Worm (Caenorhabditis elegans): ENCODE data around the gene lgc-44.

Gene lgc-44

DNA sequence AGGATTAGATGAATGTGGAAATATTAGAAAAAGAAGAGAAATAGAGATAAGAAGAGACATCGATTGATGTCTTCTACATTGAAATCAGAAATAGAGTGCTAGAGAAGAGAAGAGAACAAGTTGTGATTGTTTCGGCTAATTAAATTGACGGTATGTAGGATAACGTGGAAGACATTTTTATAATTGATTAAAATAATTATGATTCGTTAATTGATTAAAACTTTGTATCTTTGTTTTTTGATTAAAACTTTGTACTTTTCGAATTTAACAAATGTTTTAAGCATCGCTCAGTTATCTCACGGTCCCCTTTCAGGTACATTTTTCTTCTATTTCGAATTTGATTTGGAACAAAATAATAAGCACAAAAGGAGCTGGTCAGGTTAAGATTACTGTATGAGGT is at the start of gene lgc-44:
Gene lgc-44 (minus strand): TSS at position 101 of the 400 bp plus-strand sequence.
- TF ChIP-seq elt-1 (tag; optimal IDR thresholded peaks at IDR 0.05; ENCODE audit: borderline replicate concordance, insufficient read depth) (no peak), ceh-83 (GFP tag; optimal IDR thresholded peaks at IDR 0.05) (no peak), hlh-1 (tag; optimal IDR thresholded peaks at IDR 0.05) (no peak), flh-1 (GFP tag; optimal IDR thresholded peaks at IDR 0.05) (no peak), sptf-1 (tag; optimal IDR thresholded peaks at IDR 0.05) (no peak), sem-2 (GFP tag; optimal IDR thresholded peaks at IDR 0.05) (no peak), M03D4.4 (tag; optimal IDR thresholded peaks at IDR 0.05) (no peak), mls-2 (tag; optimal IDR thresholded peaks at IDR 0.05) (no peak), ces-1 (GFP tag; optimal IDR thresholded peaks at IDR 0.05) (no peak), mab-5 (tag; optimal IDR thresholded peaks at IDR 0.05) (no peak), tbx-8 (GFP tag; optimal IDR thresholded peaks at IDR 0.05) (no peak), nhr-2 (tag; optimal IDR thresholded peaks at IDR 0.05) (no peak), lin-32 (GFP tag; optimal IDR thresholded peaks at IDR 0.05) (no peak), unc-62 (GFP tag; optimal IDR thresholded peaks at IDR 0.05) (no peak), nhr-76 (tag; optimal IDR thresholded peaks at IDR 0.05) (no peak), ham-2 (GFP tag; optimal IDR thresholded peaks at IDR 0.05) (no peak), lsy-2 (tag; optimal IDR thresholded peaks at IDR 0.05) (no peak), pha-4 (tag; optimal IDR thresholded peaks at IDR 0.05) (no peak)

DNA sequence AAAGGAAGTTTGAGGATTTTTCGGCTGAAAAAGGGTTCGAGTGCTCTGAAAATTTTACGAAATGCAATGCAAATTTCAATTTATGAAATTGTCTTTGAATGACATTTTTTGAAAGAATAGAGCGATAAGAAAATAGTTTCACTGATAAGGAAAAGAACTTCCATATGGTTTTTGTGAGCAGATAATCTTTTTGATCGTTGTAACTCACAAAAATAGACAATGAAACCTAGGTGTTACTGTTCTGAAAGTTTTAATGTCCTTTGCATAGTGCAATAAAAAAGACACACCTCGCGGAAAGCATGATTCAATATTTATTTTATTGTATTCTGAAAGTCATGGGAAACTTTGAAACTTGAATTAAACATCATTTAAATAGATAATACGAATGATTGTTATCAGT is 44.5 kb upstream of the lgc-44 start:
- no peak for TF ChIP-seq sem-2 (GFP tag; optimal IDR thresholded peaks at IDR 0.05)
- TF ChIP-seq elt-3 (tag; optimal IDR thresholded peaks at IDR 0.05): no peak
- TF ChIP-seq mls-2 (tag; optimal IDR thresholded peaks at IDR 0.05): no peak
- TF ChIP-seq nhr-28 (tag; optimal IDR thresholded peaks at IDR 0.05): no peak
- TF ChIP-seq cnd-1 (tag; optimal IDR thresholded peaks at IDR 0.05): no peak
- TF ChIP-seq pha-4 (tag; optimal IDR thresholded peaks at IDR 0.05): no peak
- TF ChIP-seq nhr-237 (tag; optimal IDR thresholded peaks at IDR 0.05): no peak
- TF ChIP-seq unc-120 (tag; optimal IDR thresholded peaks at IDR 0.05; ENCODE audit: poor library complexity, severe bottlenecking): no peak
- no peak for TF ChIP-seq nhr-12 (tag; optimal IDR thresholded peaks at IDR 0.05)

- TF ChIP-seq ces-1 (GFP tag; optimal IDR thresholded peaks at IDR 0.05) (no peak), snpc-4 (tag; optimal IDR thresholded peaks at IDR 0.05) (no peak), ham-2 (GFP tag; optimal IDR thresholded peaks at IDR 0.05) (no peak), drap-1 (GFP tag; optimal IDR thresholded peaks at IDR 0.05) (no peak), elt-3 (tag; optimal IDR thresholded peaks at IDR 0.05) (no peak), nhr-2 (tag; optimal IDR thresholded peaks at IDR 0.05) (no peak), pha-4 (tag; optimal IDR thresholded peaks at IDR 0.05) (no peak), zip-8 (tag; optimal IDR thresholded peaks at IDR 0.05) (no peak), lin-13 (tag; optimal IDR thresholded peaks at IDR 0.05) (no peak), unc-39 (tag; optimal IDR thresholded peaks at IDR 0.05) (no peak), blmp-1 (tag; optimal IDR thresholded peaks at IDR 0.05) (no peak), tbx-8 (GFP tag; optimal IDR thresholded peaks at IDR 0.05) (no peak), ceh-43 (GFP tag; optimal IDR thresholded peaks at IDR 0.05) (no peak), nhr-237 (tag; optimal IDR thresholded peaks at IDR 0.05) (no peak), flh-1 (GFP tag; optimal IDR thresholded peaks at IDR 0.05) (no peak), ztf-11 (tag; optimal IDR thresholded peaks at IDR 0.05) (no peak), nhr-28 (tag; optimal IDR thresholded peaks at IDR 0.05) (no peak), M03D4.4 (tag; optimal IDR thresholded peaks at IDR 0.05) (no peak)
Observed at ce11 chrV:11715797-11716196, 43.4 kb upstream of the lgc-44 start, which contains the start of gene tre-3. tre-3 (minus strand) TSS chrV:11715903.

- TF ChIP-seq ces-1 (GFP tag; optimal IDR thresholded peaks at IDR 0.05): peak; percentile 50
- no peak for TF ChIP-seq unc-62 (GFP tag; optimal IDR thresholded peaks at IDR 0.05)
- no peak for TF ChIP-seq ztf-11 (tag; optimal IDR thresholded peaks at IDR 0.05)
- no peak for TF ChIP-seq mep-1 (tag; optimal IDR thresholded peaks at IDR 0.05)
- no peak for TF ChIP-seq flh-1 (GFP tag; optimal IDR thresholded peaks at IDR 0.05)
- TF ChIP-seq drap-1 (GFP tag; optimal IDR thresholded peaks at IDR 0.05): no peak
- TF ChIP-seq pha-4 (tag; optimal IDR thresholded peaks at IDR 0.05): no peak
- TF ChIP-seq nhr-76 (tag; optimal IDR thresholded peaks at IDR 0.05): no peak
Observed at ce11 chrV:11711751-11712150, 39.4 kb upstream of the lgc-44 start.

ce11 chrV:11706353-11706752 is 34.0 kb upstream of the lgc-44 start:
- TF ChIP-seq ceh-43 (GFP tag; optimal IDR thresholded peaks at IDR 0.05) (no peak), lsy-2 (tag; optimal IDR thresholded peaks at IDR 0.05) (no peak), drap-1 (GFP tag; optimal IDR thresholded peaks at IDR 0.05) (no peak), cnd-1 (tag; optimal IDR thresholded peaks at IDR 0.05) (no peak), nhr-2 (tag; optimal IDR thresholded peaks at IDR 0.05) (no peak), pha-4 (tag; optimal IDR thresholded peaks at IDR 0.05) (no peak), ztf-11 (tag; optimal IDR thresholded peaks at IDR 0.05) (no peak), M03D4.4 (tag; optimal IDR thresholded peaks at IDR 0.05) (no peak), snpc-4 (tag; optimal IDR thresholded peaks at IDR 0.05) (no peak), hlh-1 (tag; optimal IDR thresholded peaks at IDR 0.05) (no peak), blmp-1 (tag; optimal IDR thresholded peaks at IDR 0.05) (no peak), tbx-8 (GFP tag; optimal IDR thresholded peaks at IDR 0.05) (no peak), nhr-76 (tag; optimal IDR thresholded peaks at IDR 0.05) (no peak)

Data from whole organism, mixed stage, embryonic.